Fruit fly (Drosophila melanogaster) whole organism, embryonic: Measurements from ENCODE around the gene CG15930.

Experiments used
- Aef1 ChIP-seq: fragments of 200-800 bp; sonication (Bioruptor generic); IDR thresholded peaks from 3 replicates; pipeline ENCODE4 v1.3.6; 2022; ENCODE audit warnings: missing biosample characterization, missing genetic modification characterization
- Atf6 ChIP-seq: fragments of 200-800 bp; sonication (Bioruptor generic); IDR thresholded peaks from 2 replicates; pipeline ENCODE4 v1.3.6; 2022; ENCODE audit warnings: missing biosample characterization, missing genetic modification characterization
- B-H1 ChIP-seq: fragments of 200-800 bp; sonication (Bioruptor generic); IDR thresholded peaks from 3 replicates; pipeline ENCODE4 v1.3.6; 2022; ENCODE audit warnings: missing biosample characterization, missing genetic modification characterization
- C15 ChIP-seq: fragments of 200-800 bp; sonication (Bioruptor generic); IDR thresholded peaks from 3 replicates; pipeline ENCODE4 v1.3.6; 2022; ENCODE audit warnings: missing biosample characterization, missing genetic modification characterization
- CG10267 ChIP-seq: fragments of 200-800 bp; sonication (Bioruptor generic); optimal IDR thresholded peaks from 2 replicates; lab custom pipeline; 2018; ENCODE audit warnings: missing biosample characterization, mild to moderate bottlenecking, missing genetic modification characterization, moderate library complexity
- CG10274 ChIP-seq: fragments of 200-800 bp; sonication (Bioruptor generic); optimal IDR thresholded peaks from 3 replicates; lab custom pipeline; 2017; ENCODE audit warnings: missing biosample characterization, mild to moderate bottlenecking, missing genetic modification characterization
- CG13424 ChIP-seq: fragments of 200-800 bp; sonication (Bioruptor generic); optimal IDR thresholded peaks from 2 replicates; lab custom pipeline; 2019; ENCODE audit warnings: missing biosample characterization, mild to moderate bottlenecking, missing genetic modification characterization, moderate library complexity
- CG14014 ChIP-seq: fragments of 200-800 bp; sonication (Bioruptor generic); IDR thresholded peaks from 2 replicates; pipeline ENCODE4 v1.3.6; 2022; ENCODE audit warnings: missing biosample characterization, missing genetic modification characterization
- CG14860 ChIP-seq: fragments of 200-800 bp; sonication (Bioruptor generic); IDR thresholded peaks from 3 replicates; pipeline ENCODE4 v1.3.6; 2022; ENCODE audit warnings: missing biosample characterization, missing genetic modification characterization; ENCODE audit not compliant: partially characterized antibody
- CG1647 ChIP-seq: fragments of 200-800 bp; sonication (Bioruptor generic); optimal IDR thresholded peaks from 3 replicates; lab custom pipeline; 2016; ENCODE audit warnings: missing biosample characterization, missing genetic modification characterization
- CG31224 ChIP-seq: fragments of 200-800 bp; sonication (Bioruptor generic); IDR thresholded peaks from 2 replicates; pipeline ENCODE4 v1.3.6; 2022; ENCODE audit warnings: missing biosample characterization, missing genetic modification characterization
- CG31441 ChIP-seq: fragments of 200-800 bp; sonication (Bioruptor generic); IDR thresholded peaks from 2 replicates; pipeline ENCODE4 v1.3.6; 2022; ENCODE audit warnings: missing biosample characterization, missing genetic modification characterization
- CG32772 ChIP-seq: fragments of 200-800 bp; sonication (Bioruptor generic); IDR thresholded peaks from 2 replicates; pipeline ENCODE4 v1.3.6; 2022; ENCODE audit warnings: missing biosample characterization, missing genetic modification characterization
- CG3281 ChIP-seq: fragments of 200-800 bp; sonication (Bioruptor generic); optimal IDR thresholded peaks from 3 replicates; lab custom pipeline; 2017; ENCODE audit warnings: missing biosample characterization, mild to moderate bottlenecking, missing genetic modification characterization
- CG7271 ChIP-seq: fragments of 200-800 bp; sonication (Bioruptor generic); optimal IDR thresholded peaks from 2 replicates; lab custom pipeline; 2018; ENCODE audit warnings: missing biosample characterization, mild to moderate bottlenecking, missing genetic modification characterization, moderate library complexity
- CG7357 ChIP-seq: fragments of 200-800 bp; sonication (Bioruptor generic); IDR thresholded peaks from 3 replicates; pipeline ENCODE4 v1.3.6; 2022; ENCODE audit warnings: missing biosample characterization, missing genetic modification characterization
- CG7556 ChIP-seq: fragments of 200-800 bp; sonication (Bioruptor generic); optimal IDR thresholded peaks from 2 replicates; lab custom pipeline; 2017; ENCODE audit warnings: missing biosample characterization, mild to moderate bottlenecking, missing genetic modification characterization
- CG8924 ChIP-seq: fragments of 200-800 bp; optimal IDR thresholded peaks from 3 replicates; lab custom pipeline; 2019; ENCODE audit warnings: missing biosample characterization, mild to moderate bottlenecking, missing genetic modification characterization, moderate library complexity
- CG9437 ChIP-seq: fragments of 200-800 bp; sonication (Bioruptor generic); optimal IDR thresholded peaks from 2 replicates; lab custom pipeline; 2018; ENCODE audit warnings: missing biosample characterization, mild to moderate bottlenecking, missing genetic modification characterization
- CHES-1-like ChIP-seq: fragments of 200-800 bp; sonication (Bioruptor generic); optimal IDR thresholded peaks from 2 replicates; lab custom pipeline; 2016; ENCODE audit warnings: missing biosample characterization, missing genetic modification characterization
- D19A ChIP-seq: fragments of 200-800 bp; optimal IDR thresholded peaks from 3 replicates; lab custom pipeline; 2019; ENCODE audit warnings: missing biosample characterization, mild to moderate bottlenecking, missing genetic modification characterization, moderate library complexity
- E2f2 ChIP-seq: fragments of 200-800 bp; sonication (Bioruptor generic); IDR thresholded peaks from 2 replicates; pipeline ENCODE4 v1.3.6; 2022; ENCODE audit warnings: missing biosample characterization, missing genetic modification characterization
- Fer1 ChIP-seq: fragments of 200-800 bp; sonication (Bioruptor generic); optimal IDR thresholded peaks from 2 replicates; lab custom pipeline; 2017; ENCODE audit warnings: missing biosample characterization, mild to moderate bottlenecking, missing genetic modification characterization
- Fer2 ChIP-seq: fragments of 200-800 bp; sonication (Bioruptor generic); optimal IDR thresholded peaks from 2 replicates; lab custom pipeline; 2018; ENCODE audit warnings: missing biosample characterization, mild to moderate bottlenecking, missing genetic modification characterization, moderate library complexity
- Fer3 ChIP-seq: fragments of 200-800 bp; sonication (Bioruptor generic); optimal IDR thresholded peaks from 2 replicates; lab custom pipeline; 2018; ENCODE audit warnings: missing biosample characterization, mild to moderate bottlenecking, missing genetic modification characterization, moderate library complexity
- H2.0 ChIP-seq: fragments of 200-800 bp; sonication (Bioruptor generic); IDR thresholded peaks from 2 replicates; pipeline ENCODE4 v1.3.6; 2022; ENCODE audit warnings: missing biosample characterization, missing genetic modification characterization
- HHEX ChIP-seq: fragments of 200-800 bp; sonication (Bioruptor generic); optimal IDR thresholded peaks from 3 replicates; lab custom pipeline; 2017; ENCODE audit warnings: missing biosample characterization, mild to moderate bottlenecking, missing genetic modification characterization, missing genetic modification reagents
- Hr39 ChIP-seq: fragments of >200 bp; optimal IDR thresholded peaks from 2 replicates; lab custom pipeline; 2017
- MESR4 ChIP-seq: fragments of 200-800 bp; sonication (Bioruptor generic); optimal IDR thresholded peaks from 2 replicates; lab custom pipeline; 2018; ENCODE audit warnings: missing biosample characterization, mild to moderate bottlenecking, missing genetic modification characterization, moderate library complexity
- Max ChIP-seq: fragments of 200-800 bp; sonication (Bioruptor generic); optimal IDR thresholded peaks from 2 replicates; lab custom pipeline; 2016; ENCODE audit warnings: missing biosample characterization, mild to moderate bottlenecking, missing genetic modification characterization
- Nf-YC ChIP-seq: fragments of 200-800 bp; optimal IDR thresholded peaks from 3 replicates; lab custom pipeline; 2019; ENCODE audit warnings: missing biosample characterization, mild to moderate bottlenecking, missing genetic modification characterization, moderate library complexity
- Vsx1 ChIP-seq: fragments of 200-800 bp; sonication (Bioruptor generic); optimal IDR thresholded peaks from 2 replicates; lab custom pipeline; 2017; ENCODE audit warnings: missing biosample characterization, mild to moderate bottlenecking, missing genetic modification characterization, missing genetic modification reagents
- caup ChIP-seq: fragments of 200-800 bp; sonication (Bioruptor generic); optimal IDR thresholded peaks from 3 replicates; lab custom pipeline; 2017; ENCODE audit warnings: missing biosample characterization, mild to moderate bottlenecking, missing genetic modification characterization, moderate library complexity; ENCODE audit not compliant: severe bottlenecking
- da ChIP-seq: fragments of 200-800 bp; sonication (Bioruptor generic); optimal IDR thresholded peaks from 2 replicates; lab custom pipeline; 2016; ENCODE audit warnings: missing biosample characterization, missing genetic modification characterization
- emc ChIP-seq: fragments of 200-800 bp; sonication (Bioruptor generic); optimal IDR thresholded peaks from 2 replicates; lab custom pipeline; 2016; ENCODE audit warnings: missing biosample characterization, missing genetic modification characterization
- exex ChIP-seq: fragments of 200-800 bp; sonication (Bioruptor generic); optimal IDR thresholded peaks from 4 replicates; lab custom pipeline; 2018; ENCODE audit warnings: missing biosample characterization, mild to moderate bottlenecking, missing genetic modification characterization, moderate library complexity
- hkb ChIP-seq, 2 experiments: fragments of 200-800 bp in 1 of 2; fragments of >200 bp in 1 of 2; sonication (Bioruptor generic) in 1 of 2; IDR thresholded peaks in 1 of 2; optimal IDR thresholded peaks in 1 of 2; 2 replicates each; pipeline versions ENCODE4 v1.3.6 to Lab custom; 2017 to 2022; ENCODE audit warnings: missing biosample characterization in 1 of 2, missing genetic modification characterization in 1 of 2
- knrl ChIP-seq: fragments of 200-800 bp; sonication (Bioruptor generic); IDR thresholded peaks from 3 replicates; pipeline ENCODE4 v1.3.6; 2022; ENCODE audit warnings: missing biosample characterization, missing genetic modification characterization; ENCODE audit not compliant: partially characterized antibody
- nau ChIP-seq: fragments of 200-800 bp; sonication (Bioruptor generic); optimal IDR thresholded peaks from 3 replicates; lab custom pipeline; 2017; ENCODE audit warnings: missing biosample characterization, mild to moderate bottlenecking, missing genetic modification characterization, missing genetic modification reagents
- org-1 ChIP-seq: fragments of 200-800 bp; sonication (Bioruptor generic); optimal IDR thresholded peaks from 2 replicates; lab custom pipeline; 2017; ENCODE audit warnings: missing biosample characterization, missing genetic modification characterization
- pros ChIP-seq: fragments of 200-800 bp; sonication (Bioruptor generic); optimal IDR thresholded peaks from 3 replicates; lab custom pipeline; 2019; ENCODE audit warnings: missing biosample characterization, mild to moderate bottlenecking, missing genetic modification characterization, moderate library complexity
- ro ChIP-seq: fragments of 200-800 bp; sonication (Bioruptor generic); IDR thresholded peaks from 2 replicates; pipeline ENCODE4 v1.3.6; 2022; ENCODE audit warnings: missing biosample characterization, missing genetic modification characterization
- scrt ChIP-seq: fragments of 200-800 bp; sonication (Bioruptor generic); optimal IDR thresholded peaks from 2 replicates; lab custom pipeline; 2018; ENCODE audit warnings: missing biosample characterization, mild to moderate bottlenecking, missing genetic modification characterization, moderate library complexity
- sd ChIP-seq: fragments of 200-800 bp; sonication (Bioruptor generic); optimal IDR thresholded peaks from 3 replicates; lab custom pipeline; 2018; ENCODE audit warnings: missing biosample characterization, mild to moderate bottlenecking, missing genetic modification characterization, moderate library complexity
- sens-2 ChIP-seq: fragments of 200-800 bp; sonication (Bioruptor generic); IDR thresholded peaks from 2 replicates; pipeline ENCODE4 v1.3.6; 2022; ENCODE audit warnings: missing biosample characterization, missing genetic modification characterization
- seq ChIP-seq: fragments of 200-800 bp; sonication (Bioruptor generic); IDR thresholded peaks from 2 replicates; pipeline ENCODE4 v1.3.6; 2022; ENCODE audit warnings: missing biosample characterization, missing genetic modification characterization
- tin ChIP-seq: fragments of 200-800 bp; sonication (Bioruptor generic); optimal IDR thresholded peaks from 3 replicates; lab custom pipeline; 2016; ENCODE audit warnings: missing biosample characterization, missing genetic modification characterization
- tx ChIP-seq: fragments of 200-800 bp; sonication (Bioruptor generic); optimal IDR thresholded peaks from 2 replicates; lab custom pipeline; 2016; ENCODE audit warnings: missing biosample characterization, missing genetic modification characterization
- vvl ChIP-seq: fragments of 200-800 bp; sonication (Bioruptor generic); IDR thresholded peaks from 2 replicates; pipeline ENCODE4 v1.3.6; 2022; ENCODE audit warnings: missing biosample characterization, missing genetic modification characterization
- zen ChIP-seq: fragments of 200-800 bp; sonication (Bioruptor generic); optimal IDR thresholded peaks from 3 replicates; lab custom pipeline; 2018; ENCODE audit warnings: missing biosample characterization, mild to moderate bottlenecking, missing genetic modification characterization, moderate library complexity

The CG15930 gene

dm6 chrX:5285835-5286234, 31.3 kb downstream of the CG15930 start (continued):
- TF ChIP-seq knrl (GFP tag; lab: Robert Waterston, UW) (no peak), Fer2 (peak; percentile 39), MESR4 (no peak), CG10274 (GFP tag; lab: Kevin White, UChicago) (no peak), CG7357 (GFP tag; lab: Robert Waterston, UW) (0 out of 3 replicates have a peak, but pooled peaks have one; percentile 43), da (GFP tag; lab: Kevin White, UChicago) (no peak), CG32772 (GFP tag; lab: Robert Waterston, UW) (0 out of 2 replicates have a peak, but pooled peaks have one; percentile 20), tx (GFP tag; lab: Kevin White, UChicago) (peak; percentile 9), CG31224 (GFP tag; lab: Robert Waterston, UW) (no peak), CG3281 (GFP tag; lab: Kevin White, UChicago) (peak; percentile 33), Hr39 (lab: Kevin White, UChicago) (no peak), Max (GFP tag; lab: Kevin White, UChicago) (peak; percentile 9), CG9437 (GFP tag; lab: Kevin White, UChicago) (no peak), C15 (no peak), zen (tag; lab: Kevin White, UChicago) (peak; percentile 84), Atf6 (GFP tag; lab: Robert Waterston, UW) (peak; percentile 60; the same call in 1 of the 2 replicates), D19A (tag; lab: Kevin White, UChicago) (peak; percentile 69), CG14860 (no peak), nau (GFP tag; lab: Kevin White, UChicago) (no peak), CG31441 (GFP tag; lab: Robert Waterston, UW) (peak; percentile 24; the same call in 1 of the 2 replicates), Vsx1 (GFP tag; lab: Kevin White, UChicago) (no peak), CG10267 (tag; lab: Kevin White, UChicago) (peak; percentile 48), CG13424 (tag; lab: Kevin White, UChicago) (peak; percentile 70), CG1647 (GFP tag; lab: Kevin White, UChicago) (peak; percentile 30), Fer3 (tag; lab: Kevin White, UChicago) (peak; percentile 59), Aef1 (GFP tag; lab: Robert Waterston, UW) (peak; percentile 26; the same call in 2 of the 3 replicates), seq (GFP tag; lab: Robert Waterston, UW) (peak; percentile 40; the same call in 1 of the 2 replicates), vvl (GFP tag; lab: Robert Waterston, UW) (peak; percentile 56; the same call in 1 of the 2 replicates), org-1 (GFP tag; lab: Kevin White, UChicago) (peak; percentile 10), CG7556 (GFP tag; lab: Kevin White, UChicago) (peak; percentile 26), caup (GFP tag; lab: Kevin White, UChicago) (peak; percentile 59), sens-2 (GFP tag; lab: Robert Waterston, UW) (no peak), ro (GFP tag; lab: Robert Waterston, UW) (no peak), hkb (optimal IDR thresholded peaks at IDR 0.05; lab: Kevin White, UChicago) (no peak), hkb (GFP tag; IDR thresholded peaks at IDR 0.05; lab: Robert Waterston, UW) (peak; percentile 72; the same call in 1 of the 2 replicates), emc (peak; percentile 2), CG14014 (GFP tag; lab: Robert Waterston, UW) (0 out of 2 replicates have a peak, but pooled peaks have one; percentile 39), H2.0 (GFP tag; lab: Robert Waterston, UW) (0 out of 2 replicates have a peak, but pooled peaks have one; percentile 30), HHEX (GFP tag; lab: Kevin White, UChicago) (peak; percentile 34), Fer1 (GFP tag; lab: Kevin White, UChicago) (peak; percentile 68), B-H1 (GFP tag; lab: Robert Waterston, UW) (no peak), exex (tag; lab: Kevin White, UChicago) (peak; percentile 0), tin (GFP tag; lab: Kevin White, UChicago) (peak; percentile 48), Nf-YC (tag; lab: Kevin White, UChicago) (peak; percentile 4), E2f2 (GFP tag; lab: Robert Waterston, UW) (peak; percentile 16; the same call in 1 of the 2 replicates), pros (GFP tag; lab: Kevin White, UChicago) (no peak), sd (tag; lab: Kevin White, UChicago) (no peak), CHES-1-like (GFP tag; lab: Kevin White, UChicago) (peak; percentile 6), scrt (peak; percentile 20), CG8924 (tag; lab: Kevin White, UChicago) (peak; percentile 36), CG7271 (peak; percentile 32)
